Worm (Caenorhabditis elegans) whole organism, L1 larva: ENCODE data around the gene C56A3.4.

Experiments
- blmp-1 ChIP-seq: fragments of 150-350 bp; optimal IDR thresholded peaks from 2 replicates; lab custom pipeline; 2014; ENCODE audit warnings: missing biosample characterization, missing genetic modification characterization
- ceh-8 ChIP-seq: fragments of 200-800 bp; sonication (Bioruptor generic); optimal IDR thresholded peaks from 2 replicates; lab custom pipeline; 2018; ENCODE audit warnings: mild to moderate bottlenecking, missing genetic modification characterization, moderate library complexity, missing compliant biosample characterization
- fos-1 ChIP-seq: fragments of 150-350 bp; optimal IDR thresholded peaks from 2 replicates; lab custom pipeline; 2014; ENCODE audit warnings: missing biosample characterization, missing genetic modification characterization
- lin-13 ChIP-seq: fragments of 150-350 bp; optimal IDR thresholded peaks from 2 replicates; lab custom pipeline; 2014; ENCODE audit warnings: missing biosample characterization, missing genetic modification reagents, missing genetic modification characterization
- lin-39 ChIP-seq: fragments of 150-350 bp; optimal IDR thresholded peaks from 2 replicates; lab custom pipeline; 2014; ENCODE audit warnings: missing biosample characterization, missing genetic modification reagents, missing genetic modification characterization
- lir-3 ChIP-seq: sonication (generic microtip); optimal IDR thresholded peaks from 2 replicates; lab custom pipeline; 2016; ENCODE audit warnings: mild to moderate bottlenecking, missing genetic modification characterization, moderate library complexity, missing compliant biosample characterization; ENCODE audit not compliant: poor library complexity
- lsy-2 ChIP-seq, 2 experiments: fragments of 150-350 bp; optimal IDR thresholded peaks; 2 replicates each; lab custom pipeline; 2014; ENCODE audit warnings: missing biosample characterization in 2 of 2, missing genetic modification characterization in 2 of 2
- mep-1 ChIP-seq: fragments of 150-350 bp; optimal IDR thresholded peaks from 2 replicates; lab custom pipeline; 2014; ENCODE audit warnings: missing biosample characterization, missing genetic modification characterization
- nhr-11 ChIP-seq: fragments of 150-350 bp; optimal IDR thresholded peaks from 2 replicates; lab custom pipeline; 2014; ENCODE audit warnings: missing biosample characterization, missing genetic modification characterization
- nhr-76 ChIP-seq: sonication (generic microtip); optimal IDR thresholded peaks from 2 replicates; lab custom pipeline; 2017; ENCODE audit warnings: missing biosample characterization, missing genetic modification characterization
- sox-4 ChIP-seq: sonication (generic microtip); optimal IDR thresholded peaks from 2 replicates; lab custom pipeline; 2016; ENCODE audit warnings: missing genetic modification characterization, missing compliant biosample characterization
- tlp-1 ChIP-seq: fragments of 150-350 bp; optimal IDR thresholded peaks from 2 replicates; lab custom pipeline; 2014; ENCODE audit warnings: missing biosample characterization, missing genetic modification characterization
- vab-15 ChIP-seq: sonication (generic microtip); optimal IDR thresholded peaks from 2 replicates; lab custom pipeline; 2017; ENCODE audit warnings: missing genotype, mild to moderate bottlenecking, missing genetic modification characterization, missing compliant biosample characterization
- xbp-1 ChIP-seq: sonication (generic microtip); optimal IDR thresholded peaks from 2 replicates; lab custom pipeline; 2016; ENCODE audit warnings: missing genetic modification characterization, missing compliant biosample characterization

DNA sequence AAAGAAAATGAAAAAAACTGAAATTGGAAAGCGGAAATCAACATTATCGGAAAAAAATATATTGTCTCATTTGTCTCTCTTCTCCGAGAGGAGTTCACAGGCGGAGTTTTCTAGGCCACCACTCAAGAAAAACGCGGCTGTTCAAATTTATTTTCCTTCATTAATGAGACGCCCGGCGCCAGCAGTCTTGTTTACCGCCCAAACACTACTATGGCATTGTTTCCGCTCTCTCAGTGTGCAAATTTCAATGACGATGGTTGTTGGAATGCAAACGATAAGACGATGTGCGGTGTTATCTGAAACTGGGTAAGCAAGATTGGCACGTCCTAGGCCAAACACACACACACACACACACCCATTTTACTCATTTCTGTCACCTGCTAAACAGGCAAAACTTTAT lies 5.2 kb upstream of the C56A3.4 start, which contains the start of gene cav-2:
- TF ChIP-seq tlp-1 (no peak), fos-1 (peak; percentile 72), lsy-2 (tag; optimal IDR thresholded peaks at IDR 0.05; lab: Kevin White, UChicago) (peak; percentile 83 to 84), sox-4 (tag; lab: Kevin White, UChicago) (peak; percentile 92), lin-39 (tag; lab: Kevin White, UChicago) (peak; percentile 68), vab-15 (tag; lab: Kevin White, UChicago) (peak; percentile 70), lir-3 (peak; percentile 96), nhr-11 (tag; lab: Kevin White, UChicago) (peak; percentile 50), blmp-1 (tag; lab: Kevin White, UChicago) (peak; percentile 46), ceh-8 (GFP tag; lab: Kevin White, UChicago) (peak; percentile 64), lin-13 (GFP tag; lab: Kevin White, UChicago) (peak; percentile 65), mep-1 (peak; percentile 68), nhr-76 (no peak), xbp-1 (tag; lab: Kevin White, UChicago) (peak; percentile 88)
